Worm (Caenorhabditis elegans) whole organism, L1 larva: ENCODE results near the gene Y38E10A.3.

Experiments used
- C16A3.4 ChIP-seq: fragments of 150-350 bp; optimal IDR thresholded peaks from 2 replicates; lab custom pipeline; 2014; ENCODE audit warnings: missing biosample characterization, missing genetic modification characterization
- ama-1 ChIP-seq: fragments of 150-350 bp; optimal IDR thresholded peaks from 2 replicates; lab custom pipeline; 2014
- ets-5 ChIP-seq: fragments of 200-800 bp; sonication (Bioruptor generic); IDR thresholded peaks from 2 replicates; pipeline ENCODE4 v1.3.6; 2022; ENCODE audit warnings: missing genetic modification characterization, missing compliant biosample characterization
- grh-1 ChIP-seq: fragments of 200-800 bp; sonication (Bioruptor generic); IDR thresholded peaks from 2 replicates; pipeline ENCODE4 v1.3.6; 2022; ENCODE audit warnings: missing genetic modification reagents, missing genetic modification characterization, missing compliant biosample characterization
- lin-39 ChIP-seq: fragments of 150-350 bp; optimal IDR thresholded peaks from 2 replicates; lab custom pipeline; 2014; ENCODE audit warnings: missing biosample characterization, missing genetic modification reagents, missing genetic modification characterization
- nhr-12 ChIP-seq: sonication (generic microtip); optimal IDR thresholded peaks from 2 replicates; lab custom pipeline; 2017; ENCODE audit warnings: missing biosample characterization, missing genetic modification characterization
- unc-62 ChIP-seq: fragments of 150-350 bp; optimal IDR thresholded peaks from 2 replicates; lab custom pipeline; 2014; ENCODE audit warnings: missing biosample characterization, missing genetic modification reagents, missing genetic modification characterization

DNA sequence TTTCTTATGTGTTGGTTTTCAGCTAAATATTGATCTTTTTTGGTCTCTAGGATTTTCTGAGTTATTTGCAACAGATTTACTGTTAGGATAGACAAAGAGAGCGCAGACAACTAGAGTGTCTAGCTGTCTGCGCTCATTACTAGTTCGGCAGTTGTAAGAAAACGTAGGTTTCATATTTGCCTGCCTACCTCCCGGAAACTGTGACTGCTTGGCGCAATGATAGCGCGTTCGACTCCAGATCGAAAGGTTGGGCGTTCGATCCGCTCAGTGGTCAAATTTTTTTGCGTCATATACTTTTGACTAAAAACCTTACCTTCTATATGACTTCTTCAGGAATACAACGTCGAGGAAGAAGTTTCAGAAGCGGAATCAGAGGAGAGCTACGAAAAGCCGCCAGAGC lies 35.2 kb downstream of the Y38E10A.3 start:
- TF ChIP-seq unc-62 (GFP tag; lab: Kevin White, UChicago) (no peak), lin-39 (tag; lab: Kevin White, UChicago) (no peak), grh-1 (GFP tag; lab: Robert Waterston, UW) (no peak), C16A3.4 (no peak), nhr-12 (tag; lab: Kevin White, UChicago) (no peak), ama-1 (lab: Kevin White, UChicago) (no peak), ets-5 (no peak)
